Fruit fly (Drosophila melanogaster) ovary, adult (tissue): ENCODE measurements around the gene CG11902.

Experiments
- CG17801 ChIP-seq: fragments of 200-800 bp; optimal IDR thresholded peaks from 2 replicates; lab custom pipeline; 2019; ENCODE audit warnings: missing biosample characterization, mild to moderate bottlenecking, missing genetic modification characterization, moderate library complexity; ENCODE audit not compliant: partially characterized antibody

The CG11902 gene

dm6 chr3R:25312583-25312982, 22.5 kb upstream of the CG11902 start:
- no peak for TF ChIP-seq CG17801 (GFP tag; lab: Kevin White, UChicago)

DNA sequence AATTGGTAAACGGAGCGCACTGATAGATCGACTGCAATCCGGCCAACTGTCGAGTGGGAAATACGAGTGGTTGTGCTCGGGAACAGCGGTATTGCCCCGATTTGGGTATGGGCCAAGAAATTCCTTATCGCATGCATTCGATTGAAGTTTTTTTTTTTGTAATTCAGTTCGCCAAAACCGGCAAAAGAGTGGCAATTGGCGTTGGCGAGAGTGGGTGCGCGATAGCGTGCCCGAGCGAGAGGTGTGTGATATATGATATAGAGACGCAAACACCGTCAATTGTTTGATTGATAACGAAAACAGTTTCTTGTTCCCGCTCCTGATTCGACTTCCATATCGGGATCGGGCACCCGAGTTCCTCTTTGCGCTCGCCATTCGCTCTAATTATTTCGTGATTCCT, 21.3 kb upstream of the CG11902 start, which contains the start of gene CG31087:
Gene CG31087, minus strand, starts transcription at position 63 of the 400 bp plus-strand sequence.
- no peak for TF ChIP-seq CG17801 (GFP tag; lab: Kevin White, UChicago)

DNA sequence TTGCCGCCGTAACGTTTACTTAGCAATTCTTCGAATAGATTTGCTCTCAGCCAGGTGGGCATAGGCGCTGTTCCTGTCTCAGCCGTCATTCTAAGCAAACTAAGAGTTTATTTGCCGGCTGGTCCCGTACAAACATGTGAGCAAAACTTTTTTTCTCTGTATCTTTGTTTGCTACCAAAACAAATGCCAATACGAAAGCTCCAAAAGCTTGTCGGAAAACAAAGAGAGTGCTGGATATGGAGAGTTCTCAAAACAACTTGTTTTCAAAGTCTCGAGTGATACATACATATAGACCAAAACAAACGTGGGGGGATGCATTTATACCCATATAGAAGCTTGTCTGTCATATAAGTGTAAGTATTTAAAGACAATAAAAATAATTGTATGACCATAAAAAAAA, 19.0 kb upstream of the CG11902 start, which contains the start of gene CG10559:
Gene CG10559, minus strand, starts transcription at position 101 of the 400 bp plus-strand sequence.
- TF ChIP-seq CG17801 (GFP tag; lab: Kevin White, UChicago): no peak

DNA sequence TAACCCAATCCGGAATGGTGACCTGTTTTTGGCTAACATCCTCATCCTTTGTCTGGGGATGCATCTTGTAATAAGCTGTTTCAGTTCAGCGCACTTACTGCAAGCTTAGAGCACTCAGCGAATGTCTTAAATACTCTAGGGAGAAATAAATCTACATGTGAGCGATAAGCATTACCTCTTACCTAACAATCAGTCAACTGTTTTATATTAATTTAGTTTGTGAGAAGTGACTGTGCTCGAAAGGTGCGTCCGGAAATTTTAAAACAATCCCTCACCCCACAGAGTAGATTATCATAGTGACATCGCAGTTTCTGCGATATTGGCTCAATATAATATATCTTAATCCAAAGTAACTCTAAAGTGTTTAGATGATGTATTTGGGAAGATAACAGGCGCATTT, 17.0 kb upstream of the CG11902 start, which contains the start of gene CG10553:
Gene CG10553, minus strand, starts transcription at position 101 of the 400 bp plus-strand sequence.
- TF ChIP-seq CG17801 (GFP tag; lab: Kevin White, UChicago): no peak

DNA sequence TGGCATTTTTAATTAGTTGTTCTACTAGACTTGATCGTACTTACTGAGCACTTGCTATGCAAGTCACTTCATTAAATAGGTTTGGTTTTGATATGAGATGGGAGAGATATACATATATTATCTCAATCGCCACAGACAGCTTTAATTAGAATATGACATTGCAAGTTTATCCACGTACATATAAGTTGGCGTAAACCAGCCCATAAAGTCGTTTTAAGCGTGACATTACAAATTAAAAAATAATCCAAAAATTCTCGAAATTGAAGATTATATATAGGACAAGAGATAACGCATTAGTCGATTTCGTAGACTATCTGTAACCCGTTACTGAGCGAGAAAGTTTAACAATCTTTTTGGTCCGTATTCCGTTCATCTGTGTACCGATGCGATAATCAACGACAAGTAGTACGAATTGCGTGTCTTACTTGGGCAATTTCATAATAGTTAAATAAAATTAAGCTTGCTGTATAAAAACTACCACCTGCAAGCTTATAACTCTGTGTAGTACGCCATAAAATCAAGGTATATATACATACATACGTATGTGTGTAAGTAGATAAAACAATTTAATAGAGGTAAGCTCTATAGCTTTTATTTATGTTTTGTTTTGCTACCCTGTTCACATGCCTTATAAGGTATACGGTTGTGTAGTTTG, 14.9 kb upstream of the CG11902 start, which contains the start of gene CG10560:
Gene CG10560, minus strand, starts transcription at position 51 of the 655 bp plus-strand sequence.
- TF ChIP-seq CG17801 (GFP tag; lab: Kevin White, UChicago): no peak

DNA sequence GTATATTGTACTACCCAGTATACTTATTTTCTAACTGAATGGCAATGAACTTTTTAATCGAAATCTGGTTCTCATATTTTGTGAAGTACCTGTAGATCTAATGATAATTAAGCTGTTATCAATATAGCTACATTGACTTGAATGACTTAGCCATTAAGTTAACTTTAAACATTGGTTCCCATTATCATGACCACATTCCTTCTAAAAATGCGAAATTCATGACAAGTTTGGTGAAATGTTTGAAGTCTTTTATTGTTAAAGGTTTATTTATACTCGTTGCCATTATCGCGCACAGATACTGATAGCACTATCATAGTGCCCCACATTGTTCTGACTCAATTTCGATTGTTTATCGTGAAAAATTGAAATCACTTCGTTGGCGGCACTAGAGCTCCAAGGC, 14.2 kb upstream of the CG11902 start:
- TF ChIP-seq CG17801 (GFP tag; lab: Kevin White, UChicago): no peak

- no peak for TF ChIP-seq CG17801 (GFP tag; lab: Kevin White, UChicago)
These were observed 13.4 kb upstream of the CG11902 start for dm6 chr3R:25321681-25322080.

- no peak for TF ChIP-seq CG17801 (GFP tag; lab: Kevin White, UChicago)
These were observed 12.4 kb upstream of the CG11902 start, which contains the start of gene CG10562 for dm6 chr3R:25322657-25323056. CG10562 (minus strand) TSS chr3R:25322757.

DNA sequence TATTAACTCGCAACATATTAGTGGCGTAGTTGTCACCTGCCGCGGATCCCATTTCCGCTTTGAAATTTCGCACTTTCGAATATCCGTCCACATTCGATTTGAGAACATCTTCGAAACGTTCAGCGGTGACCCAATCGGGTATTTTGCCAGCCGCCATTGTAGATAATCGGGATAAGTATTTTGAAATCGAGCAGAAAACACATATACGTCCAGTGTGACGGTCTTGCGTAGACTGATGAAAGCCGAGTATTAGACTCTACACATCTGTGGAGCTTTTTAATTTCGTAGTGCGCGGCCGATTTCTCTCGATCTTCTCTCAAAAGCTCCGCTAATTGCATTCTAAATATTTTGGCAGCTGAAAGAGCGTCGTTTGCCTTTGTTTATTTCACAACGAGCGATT, 6.0 kb upstream of the CG11902 start, which contains the start of gene CHKov1:
Gene CHKov1, minus strand, starts transcription at position 238 of the 400 bp plus-strand sequence.
- no peak for TF ChIP-seq CG17801 (GFP tag; lab: Kevin White, UChicago)

- TF ChIP-seq CG17801 (GFP tag; lab: Kevin White, UChicago): no peak
These were observed 4.0 kb upstream of the CG11902 start, which contains the start of gene CHKov2 for dm6 chr3R:25331103-25331502. CHKov2 (minus strand) TSS chr3R:25331203.

DNA sequence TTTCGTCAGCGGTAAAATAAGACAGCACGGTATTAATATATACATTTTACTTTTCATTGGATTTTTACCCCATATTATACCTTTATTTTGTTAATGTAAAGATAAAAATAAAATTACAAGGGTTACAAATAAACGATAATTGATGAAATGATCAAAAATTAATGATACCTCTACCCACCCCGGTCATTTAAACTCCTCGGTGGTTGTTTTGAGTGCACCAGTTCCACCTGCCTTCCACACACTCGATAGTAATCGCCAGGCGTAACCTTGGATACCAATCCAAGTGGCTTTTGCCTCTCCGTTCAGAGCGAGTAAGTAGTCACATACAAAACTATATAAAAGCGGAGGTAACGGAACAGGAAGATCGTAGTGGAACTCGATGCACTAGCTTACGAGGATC, 4.9 kb downstream of the CG11902 start, which contains the start of gene rha:
Gene rha, plus strand, starts transcription at position 301 of the 400 bp plus-strand sequence.
- no peak for TF ChIP-seq CG17801 (GFP tag; lab: Kevin White, UChicago)

- TF ChIP-seq CG17801 (GFP tag; lab: Kevin White, UChicago): no peak
These were observed 11.8 kb downstream of the CG11902 start, which contains the start of gene tobi for dm6 chr3R:25346899-25347298. tobi (minus strand) TSS chr3R:25346921.

- no peak for TF ChIP-seq CG17801 (GFP tag; lab: Kevin White, UChicago)
These were observed 22.9 kb downstream of the CG11902 start, which contains the start of gene ND-49L for dm6 chr3R:25357985-25358384. ND-49L (plus strand) TSS chr3R:25358285.

dm6 chr3R:25382681-25383080, 47.6 kb downstream of the CG11902 start, which contains the start of gene alrm:
alrm (minus strand) TSS chr3R:25382781.
- no peak for TF ChIP-seq CG17801 (GFP tag; lab: Kevin White, UChicago)

DNA sequence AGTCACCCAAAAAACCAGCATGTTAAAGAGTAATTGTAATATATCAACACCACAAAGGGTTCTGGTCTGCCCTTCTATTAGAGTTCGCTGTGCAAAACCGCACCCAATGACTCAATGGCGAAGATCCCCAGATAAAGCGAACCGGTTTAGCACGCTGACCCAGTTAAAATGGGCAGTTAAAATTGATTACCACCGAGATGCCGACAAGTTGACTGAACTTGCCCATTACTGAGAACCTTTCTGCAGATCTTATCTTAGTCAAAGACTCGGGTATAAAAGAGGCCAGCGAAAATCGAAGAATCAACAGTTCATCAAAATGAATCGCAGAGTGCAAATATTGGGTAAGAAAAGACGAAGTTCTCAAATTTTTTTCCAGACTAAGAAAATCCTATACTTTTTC, 48.3 kb downstream of the CG11902 start, which contains the start of gene CG31437:
Gene CG31437, plus strand, starts transcription at position 301 of the 400 bp plus-strand sequence.
- TF ChIP-seq CG17801 (GFP tag; lab: Kevin White, UChicago): no peak

dm6 chr3R:25384206-25384605, 49.1 kb downstream of the CG11902 start:
- no peak for TF ChIP-seq CG17801 (GFP tag; lab: Kevin White, UChicago)
